Fruit fly (Drosophila melanogaster) whole organism, wandering third instar larva: ENCODE data around the gene CG11151.
A peak's percentile ranks its signal among the peaks of the same experiment; 100 is the strongest.

Source experiments
- Jra ChIP-seq: sonication (Bioruptor generic); optimal IDR thresholded peaks from 2 replicates; lab custom pipeline; 2016; ENCODE audit warnings: missing biosample characterization, missing genetic modification characterization
- N ChIP-seq: fragments of >200 bp; optimal IDR thresholded peaks from 2 replicates; lab custom pipeline; 2018; ENCODE audit warnings: missing biosample characterization, missing external identifiers, missing genetic modification characterization
- Rel ChIP-seq, 2 experiments: fragments of 200-800 bp; sonication (Bioruptor generic) in 1 of 2; optimal IDR thresholded peaks; 2 replicates in 1 of 2; 3 replicates in 1 of 2; lab custom pipeline; 2016 to 2019; ENCODE audit warnings: mild to moderate bottlenecking in 2 of 2, missing biosample characterization in 2 of 2, missing genetic modification characterization in 2 of 2, moderate library complexity in 1 of 2
- brk ChIP-seq: fragments of 200-800 bp; sonication (Bioruptor generic); optimal IDR thresholded peaks from 2 replicates; lab custom pipeline; 2016; ENCODE audit warnings: missing biosample characterization, mild to moderate bottlenecking, missing genetic modification characterization
- ey ChIP-seq: fragments of 200-800 bp; sonication (Bioruptor generic); optimal IDR thresholded peaks from 2 replicates; lab custom pipeline; 2016; ENCODE audit warnings: missing biosample characterization, missing genetic modification characterization
- foxo ChIP-seq, 2 experiments: fragments of 200-800 bp; sonication (Bioruptor generic); optimal IDR thresholded peaks; 2 replicates in 1 of 2; 3 replicates in 1 of 2; lab custom pipeline; 2016 to 2017; ENCODE audit warnings: missing biosample characterization in 2 of 2, missing genetic modification characterization in 2 of 2
- jim ChIP-seq: fragments of 175-275, 200-325 bp; sonication (Bioruptor generic); optimal IDR thresholded peaks from 2 replicates; lab custom pipeline; 2016; ENCODE audit warnings: missing biosample characterization, mild to moderate bottlenecking, missing genetic modification characterization
- rgr ChIP-seq: fragments of 200-800 bp; sonication (Bioruptor generic); optimal IDR thresholded peaks from 3 replicates; lab custom pipeline; 2016; ENCODE audit warnings: missing biosample characterization, mild to moderate bottlenecking, missing genetic modification characterization

The CG11151 gene

DNA sequence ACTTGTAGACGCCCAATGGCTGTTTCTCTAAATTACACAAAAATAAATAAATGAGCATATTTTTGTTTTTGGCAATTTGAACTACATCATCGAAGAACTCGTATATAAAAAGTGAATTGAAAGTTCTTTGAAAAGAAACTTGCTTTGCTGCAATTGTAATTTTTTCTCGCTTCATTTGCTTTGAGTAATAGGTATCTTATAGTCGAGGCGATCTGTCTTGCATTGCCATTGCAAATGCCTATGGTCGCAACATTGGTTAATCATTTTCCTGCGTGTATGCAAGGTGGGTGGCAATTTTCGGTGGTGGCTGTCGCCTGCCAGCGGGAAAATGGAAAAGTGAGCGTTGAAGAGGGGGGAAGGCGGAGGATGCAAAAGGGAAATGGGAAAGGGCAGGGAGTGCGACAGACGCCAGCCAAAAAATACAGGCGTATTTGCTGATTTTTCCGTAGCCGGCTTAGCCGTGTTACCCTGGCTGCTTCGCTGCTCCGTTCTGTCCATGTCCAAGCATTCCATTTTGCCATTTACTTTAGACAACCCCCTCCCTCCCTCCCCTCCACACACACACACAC lies 47.8 kb downstream of the CG11151 start:
- TF ChIP-seq brk (no peak), Jra (no peak)

DNA sequence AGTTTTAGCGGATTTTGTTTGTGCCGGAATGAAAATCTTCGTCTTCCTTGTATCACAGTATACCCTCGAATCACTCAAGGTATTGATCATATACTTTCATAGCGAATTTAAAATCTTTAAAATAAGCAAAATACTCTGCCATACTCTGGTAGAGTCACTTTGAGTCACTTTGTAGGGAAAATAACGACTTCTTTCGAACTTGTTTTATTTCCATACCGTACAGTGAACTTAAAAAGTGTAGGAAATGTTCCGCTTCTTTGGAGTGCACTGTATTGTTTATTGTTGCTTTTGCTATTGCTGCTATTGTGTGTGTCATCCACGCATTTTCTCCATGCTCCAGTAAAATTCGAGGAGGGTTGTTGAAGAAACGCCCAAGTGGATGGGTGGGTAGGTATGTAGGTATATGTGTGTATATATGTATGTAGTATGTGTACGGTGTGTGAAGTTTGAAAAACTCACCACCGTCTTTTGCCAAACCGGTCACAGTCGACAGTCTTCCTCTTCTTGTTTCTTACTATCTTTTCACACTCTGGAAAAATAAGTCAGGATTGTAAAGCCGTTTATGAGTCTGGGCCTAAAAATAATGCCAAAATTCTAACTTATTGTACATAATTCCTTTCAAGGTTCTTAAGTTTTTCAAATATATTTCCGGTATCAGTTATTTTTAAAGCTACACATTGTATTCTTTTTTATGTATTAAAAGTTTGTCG lies 49.6 kb downstream of the CG11151 start:
- TF ChIP-seq foxo (GFP tag; optimal IDR thresholded peaks at IDR 0.05; lab: Kevin White, UChicago) = peak in 1 of 2 experiments; percentile 3
- TF ChIP-seq rgr (GFP tag; lab: Kevin White, UChicago) = peak; percentile 2
- TF ChIP-seq N (GFP tag; lab: Kevin White, UChicago) = no peak
- no peak for TF ChIP-seq jim (GFP tag; lab: Kevin White, UChicago)
- TF ChIP-seq ey = peak; percentile 9

DNA sequence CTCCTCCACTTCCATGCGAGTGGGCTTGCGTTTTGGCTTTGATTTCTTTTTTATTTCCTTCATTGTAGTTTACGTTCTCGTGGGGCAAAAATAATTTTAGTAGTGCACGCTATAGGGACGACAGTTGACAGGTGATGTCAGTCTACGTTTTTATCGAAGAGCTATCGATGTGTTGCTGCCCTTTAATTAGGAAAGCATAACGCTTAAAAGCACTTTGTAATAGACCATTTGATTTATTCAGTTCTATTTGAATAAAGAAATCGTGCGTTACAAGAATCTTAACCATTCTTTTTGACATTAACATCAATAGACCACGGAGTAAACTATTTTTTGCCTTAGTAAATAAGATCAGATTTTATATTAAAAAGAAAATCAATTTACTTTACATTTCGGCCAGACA lies 51.5 kb downstream of the CG11151 start, which contains the start of gene CG10993:
CG10993 (minus strand) TSS at position 101 of the 400 bp plus-strand sequence.
- TF ChIP-seq Rel (GFP tag; optimal IDR thresholded peaks at IDR 0.05; lab: Kevin White, UChicago) = no peak
- no peak for TF ChIP-seq Rel (tag; optimal IDR thresholded peaks at IDR 0.05; lab: Kevin White, UChicago)
